Fruit fly (Drosophila melanogaster) whole organism, prepupa: ENCODE results near the gene CG17272.

Source experiments
- Blimp-1 ChIP-seq: fragments of 200-800 bp; sonication (Bioruptor generic); optimal IDR thresholded peaks from 3 replicates; lab custom pipeline; 2017; ENCODE audit warnings: missing biosample characterization, missing genetic modification characterization, mild to moderate bottlenecking, moderate library complexity, missing genetic modification reagents
- CG4318 ChIP-seq: fragments of 200-800 bp; sonication (Bioruptor generic); optimal IDR thresholded peaks from 3 replicates; lab custom pipeline; 2017; ENCODE audit warnings: missing biosample characterization, mild to moderate bottlenecking, missing genetic modification characterization
- CG7368 ChIP-seq: fragments of 200-800 bp; sonication (Bioruptor generic); optimal IDR thresholded peaks from 3 replicates; lab custom pipeline; 2016; ENCODE audit warnings: missing biosample characterization, missing genetic modification characterization
- Eip93F ChIP-seq: fragments of 200-800 bp; sonication (Bioruptor generic); optimal IDR thresholded peaks from 2 replicates; lab custom pipeline; 2016; ENCODE audit warnings: missing biosample characterization, mild to moderate bottlenecking, missing genetic modification characterization
- Gug ChIP-seq: fragments of 200-800 bp; sonication (Bioruptor generic); IDR thresholded peaks from 2 replicates; pipeline ENCODE4 v1.3.6; 2022; ENCODE audit warnings: missing biosample characterization, missing genetic modification characterization
- Sox15 ChIP-seq: fragments of 200-800 bp; sonication (Bioruptor generic); optimal IDR thresholded peaks from 3 replicates; lab custom pipeline; 2016; ENCODE audit warnings: missing biosample characterization, missing genetic modification characterization
- cyc ChIP-seq: fragments of 200-800 bp; sonication (Bioruptor generic); optimal IDR thresholded peaks from 3 replicates; lab custom pipeline; 2016; ENCODE audit warnings: missing biosample characterization, missing genetic modification characterization
- fkh ChIP-seq: fragments of 200-800 bp; sonication (Bioruptor generic); optimal IDR thresholded peaks from 3 replicates; lab custom pipeline; 2017; ENCODE audit warnings: missing biosample characterization, mild to moderate bottlenecking, missing genetic modification characterization, moderate library complexity
- net ChIP-seq: fragments of 200-800 bp; sonication (Bioruptor generic); optimal IDR thresholded peaks from 3 replicates; lab custom pipeline; 2016; ENCODE audit warnings: missing biosample characterization, missing genetic modification characterization

DNA sequence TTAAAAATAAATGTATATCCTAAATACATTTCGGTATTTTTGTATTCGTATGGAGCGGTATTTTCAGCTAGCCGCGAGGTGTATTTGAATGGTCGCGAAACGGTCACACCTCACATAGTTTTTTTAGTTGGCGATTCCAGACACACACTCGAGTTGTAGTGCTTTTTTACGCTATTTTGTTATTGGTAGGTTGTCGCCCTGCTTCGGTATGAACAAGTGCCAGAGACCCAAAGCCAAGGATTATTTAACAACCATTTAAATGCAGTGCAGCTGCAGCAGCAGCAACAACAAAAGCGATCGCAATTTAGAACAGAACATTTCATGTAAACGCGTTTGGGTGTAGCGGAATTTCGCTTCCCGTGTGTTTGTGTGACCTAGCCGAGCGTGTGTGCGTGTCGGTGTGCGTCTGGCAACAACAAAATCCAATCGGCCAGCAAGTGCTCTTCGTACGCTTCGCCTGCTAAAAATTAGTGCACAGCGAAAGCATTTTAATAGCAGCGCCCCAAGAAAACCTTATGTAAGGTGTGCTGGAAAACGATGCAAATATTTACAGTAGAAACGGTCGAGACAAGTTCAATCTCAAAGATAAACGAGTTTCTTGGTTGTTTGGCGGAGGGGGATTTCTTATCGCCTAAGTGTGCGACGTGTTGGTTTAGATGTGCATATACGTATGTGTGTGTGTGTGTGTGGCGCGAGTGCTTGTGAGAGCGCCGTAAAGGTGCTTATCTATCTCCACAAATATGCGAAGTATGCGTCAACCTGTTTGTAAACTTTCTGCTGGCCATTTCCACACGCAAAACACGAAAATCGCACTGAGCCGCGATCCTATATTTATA, 8.9 kb upstream of the CG17272 start, which contains the start of gene Synd:
- TF ChIP-seq Eip93F (GFP tag; lab: Kevin White, UChicago) (no peak), Gug (GFP tag; lab: Robert Waterston, UW) (no peak), cyc (GFP tag; lab: Kevin White, UChicago) (peak; percentile 11), fkh (GFP tag; lab: Kevin White, UChicago) (peak; percentile 79), Blimp-1 (GFP tag; lab: Kevin White, UChicago) (peak; percentile 9), net (no peak), CG4318 (GFP tag; lab: Kevin White, UChicago) (no peak), Sox15 (GFP tag; lab: Kevin White, UChicago) (no peak), CG7368 (GFP tag; lab: Kevin White, UChicago) (peak; percentile 39)
